Worm (Caenorhabditis elegans): Measurements from ENCODE around the gene Y25C1A.2.

The Y25C1A.2 gene

DNA sequence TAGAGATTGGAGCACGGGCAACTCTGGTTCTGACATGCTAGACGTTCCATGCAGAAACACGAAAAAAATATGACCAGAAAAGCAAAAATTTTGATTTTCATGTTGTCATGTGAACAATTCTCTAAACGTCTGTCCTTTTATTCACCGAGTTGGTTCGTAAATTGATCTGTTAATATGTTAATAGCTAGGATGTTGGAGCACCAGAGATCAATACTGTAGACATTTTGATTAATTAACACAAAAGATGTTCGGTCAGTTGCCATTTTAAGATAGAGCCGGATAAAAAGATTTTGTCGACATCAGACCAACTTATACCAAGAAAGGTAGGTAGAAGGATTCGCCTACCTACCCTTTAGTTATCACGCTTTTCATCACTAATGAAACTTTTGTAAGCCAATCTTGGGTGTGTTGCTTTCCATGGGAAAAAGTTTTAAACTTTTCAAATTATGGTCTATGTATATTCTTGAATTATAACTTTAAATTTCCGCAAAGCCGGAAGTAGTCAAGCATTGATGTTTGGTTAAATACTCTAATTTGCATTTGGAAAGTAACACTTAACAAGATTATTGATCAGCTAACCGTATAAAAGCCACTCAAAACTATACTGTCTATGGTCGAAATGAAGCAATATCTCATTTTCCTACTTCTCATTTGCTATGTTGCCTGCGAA, 37.2 kb downstream of the Y25C1A.2 start, which contains the start of the genes T10D4.11 and T10D4.1:
T10D4.11 (minus strand) TSS at position 101 of the 670 bp plus-strand sequence.
T10D4.1 (plus strand) TSS at position 620 of the 670 bp plus-strand sequence.
- TF ChIP-seq B0261.1 (tag; optimal IDR thresholded peaks at IDR 0.05) (no peak), cebp-2 (GFP tag; IDR thresholded peaks at IDR 0.05) (no peak), sdz-38 (tag; optimal IDR thresholded peaks at IDR 0.05) (no peak), mel-28 (tag; optimal IDR thresholded peaks at IDR 0.05; ENCODE audit: borderline replicate concordance) (no peak), madf-10 (tag; optimal IDR thresholded peaks at IDR 0.05) (no peak), T07F8.4 (tag; optimal IDR thresholded peaks at IDR 0.05) (no peak), snpc-3.4 (tag; optimal IDR thresholded peaks at IDR 0.05) (no peak), zfh-2 (GFP tag; conservative IDR thresholded peaks at IDR 0.05) (no peak), ets-4 (GFP tag; optimal IDR thresholded peaks at IDR 0.05) (no peak), lin-40 (tag; optimal IDR thresholded peaks at IDR 0.05) (no peak), hmg-20 (GFP tag; IDR thresholded peaks at IDR 0.05) (no peak), B0019.2 (GFP tag; conservative IDR thresholded peaks at IDR 0.05) (no peak), egl-18 (GFP tag; IDR thresholded peaks at IDR 0.05) (no peak), mcd-1 (GFP tag; IDR thresholded peaks at IDR 0.05) (no peak), Y67H2A.10 (GFP tag; conservative IDR thresholded peaks at IDR 0.05) (no peak), efl-1 (GFP tag; optimal IDR thresholded peaks at IDR 0.05) (no peak), ama-1 (optimal IDR thresholded peaks at IDR 0.05) (no peak), ama-1 (GFP tag; optimal IDR thresholded peaks at IDR 0.05) (no peak), pbrm-1 (GFP tag; IDR thresholded peaks at IDR 0.05) (no peak), nhr-90 (tag; optimal IDR thresholded peaks at IDR 0.05) (no peak)

DNA sequence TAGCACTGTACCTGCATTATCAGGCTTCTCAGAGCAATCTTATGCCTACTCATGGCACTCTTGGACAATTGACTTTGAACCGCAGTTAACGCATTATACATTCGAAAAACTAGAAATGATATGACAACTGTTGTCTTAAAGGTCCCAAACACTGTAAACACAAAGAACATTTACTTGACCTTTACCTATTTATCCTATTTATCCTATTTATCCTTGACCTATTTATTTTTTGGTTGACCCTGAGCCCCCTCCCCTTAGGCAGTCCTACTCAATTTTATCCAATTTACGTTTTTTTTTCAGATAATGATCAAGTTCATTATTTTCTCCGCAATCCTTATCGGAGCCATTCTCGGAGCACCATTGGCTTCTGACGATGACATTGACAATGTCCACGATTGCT, 39.2 kb downstream of the Y25C1A.2 start, which contains the start of the genes T10D4.14 and T10D4.19:
T10D4.14 (minus strand) TSS at position 101 of the 400 bp plus-strand sequence.
T10D4.19 (plus strand) TSS at position 304 of the 400 bp plus-strand sequence.
- TF ChIP-seq Y79H2A.3 (GFP tag; conservative IDR thresholded peaks at IDR 0.05) (no peak), aptf-3 (GFP tag; IDR thresholded peaks at IDR 0.05) (no peak), hsf-1 (GFP tag; IDR thresholded peaks at IDR 0.05) (no peak), aptf-2 (GFP tag; conservative IDR thresholded peaks at IDR 0.05) (no peak), F22D6.2 (tag; optimal IDR thresholded peaks at IDR 0.05) (no peak), bed-1 (GFP tag; IDR thresholded peaks at IDR 0.05) (no peak), F23B12.7 (tag; optimal IDR thresholded peaks at IDR 0.05; ENCODE audit: insufficient read depth) (no peak), chd-7 (tag; optimal IDR thresholded peaks at IDR 0.05) (no peak), B0019.2 (GFP tag; conservative IDR thresholded peaks at IDR 0.05) (no peak)

DNA sequence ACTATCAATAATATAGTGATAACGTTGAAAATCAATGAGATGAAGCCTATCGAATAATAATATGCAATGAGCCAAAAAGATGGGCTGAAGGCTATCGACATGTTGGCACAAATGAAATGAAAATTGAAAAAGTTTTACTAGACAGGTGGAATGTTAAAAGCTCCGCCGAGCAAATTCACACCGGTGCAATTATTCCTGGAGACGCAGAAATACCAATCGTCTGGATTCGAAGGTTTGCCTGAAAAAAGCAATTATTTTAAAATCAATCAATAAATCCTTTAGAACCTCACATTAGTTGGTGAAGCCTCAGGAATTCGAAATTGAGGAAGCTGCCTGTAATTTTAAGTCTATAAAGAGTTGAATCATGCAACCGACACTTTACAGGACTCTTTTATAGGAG, 42.0 kb downstream of the Y25C1A.2 start, which contains the start of gene sri-32:
sri-32 (minus strand) TSS at position 101 of the 400 bp plus-strand sequence.
- TF ChIP-seq ztf-18 (tag; optimal IDR thresholded peaks at IDR 0.05) (no peak), nfyb-1 (GFP tag; IDR thresholded peaks at IDR 0.05) (no peak), K12H6.12 (tag; optimal IDR thresholded peaks at IDR 0.05) (no peak), lin-35 (GFP tag; optimal IDR thresholded peaks at IDR 0.05) (no peak), nfya-2 (GFP tag; IDR thresholded peaks at IDR 0.05) (no peak), gei-17 (GFP tag; optimal IDR thresholded peaks at IDR 0.05) (no peak), egl-18 (GFP tag; IDR thresholded peaks at IDR 0.05) (no peak), zim-3 (tag; optimal IDR thresholded peaks at IDR 0.05) (no peak), Y56A3A.18 (GFP tag; IDR thresholded peaks at IDR 0.05) (no peak), nhr-179 (tag; optimal IDR thresholded peaks at IDR 0.05) (no peak), ZK185.1 (tag; optimal IDR thresholded peaks at IDR 0.05; ENCODE audit: poor library complexity, severe bottlenecking) (no peak), F37B4.10 (GFP tag; IDR thresholded peaks at IDR 0.05) (no peak)
